Worm (Caenorhabditis elegans): ENCODE results near the gene F53A2.9.

- TF ChIP-seq him-1 (tag; optimal IDR thresholded peaks at IDR 0.05) (no peak), dao-5 (tag; optimal IDR thresholded peaks at IDR 0.05) (no peak), W03F9.2 (tag; optimal IDR thresholded peaks at IDR 0.05) (no peak)
Measured at ce11 chrIII:13405504-13405903, 46.3 kb upstream of the F53A2.9 start, which contains the start of gene nas-1.

Data from whole organism, L4/young adult.